Fruit fly (Drosophila melanogaster): ENCODE measurements around the gene pip.
A peak's percentile ranks its signal among the peaks of the same experiment; 100 is the strongest.

Gene pip

DNA sequence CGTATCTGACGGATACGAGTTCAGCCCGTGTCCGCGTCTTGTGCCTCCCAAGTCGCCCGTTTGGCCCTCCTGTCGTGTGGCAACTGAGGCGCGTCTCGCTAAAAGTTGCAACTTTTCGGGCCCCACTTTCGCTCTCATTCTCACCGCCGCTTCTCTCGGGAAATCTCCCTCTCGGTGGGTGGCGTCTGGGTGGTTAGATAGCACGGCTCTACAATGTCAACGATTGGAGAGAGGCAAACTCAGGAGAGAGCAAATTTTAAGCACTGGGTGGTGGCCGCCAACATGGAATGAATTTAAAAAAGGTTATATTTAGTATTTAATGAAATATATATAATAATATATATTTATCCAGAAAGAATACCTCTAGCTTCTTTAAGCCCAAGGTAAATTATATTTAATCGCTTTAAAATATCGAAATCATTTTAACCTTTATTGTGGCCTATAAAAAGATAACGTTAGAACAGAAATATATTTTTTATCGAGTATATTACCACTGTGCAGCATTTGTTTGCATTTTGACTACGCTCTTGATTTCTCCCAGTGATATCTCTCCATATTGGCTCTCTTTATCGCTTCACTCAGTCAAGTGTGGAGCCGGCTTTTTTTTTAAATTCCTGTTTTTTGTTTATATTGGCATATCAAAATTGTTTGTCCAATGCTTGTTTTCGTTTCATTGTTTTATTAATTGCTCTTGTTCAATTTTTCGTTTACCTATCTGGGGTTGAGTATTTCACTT is 44.8 kb downstream of the pip start, which contains the start of gene Gbs-76A (continued):
- TF ChIP-seq CG9609 (GFP tag; optimal IDR thresholded peaks at IDR 0.05) (no peak), cwo (GFP tag; optimal IDR thresholded peaks at IDR 0.05) (peak; percentile 87)

DNA sequence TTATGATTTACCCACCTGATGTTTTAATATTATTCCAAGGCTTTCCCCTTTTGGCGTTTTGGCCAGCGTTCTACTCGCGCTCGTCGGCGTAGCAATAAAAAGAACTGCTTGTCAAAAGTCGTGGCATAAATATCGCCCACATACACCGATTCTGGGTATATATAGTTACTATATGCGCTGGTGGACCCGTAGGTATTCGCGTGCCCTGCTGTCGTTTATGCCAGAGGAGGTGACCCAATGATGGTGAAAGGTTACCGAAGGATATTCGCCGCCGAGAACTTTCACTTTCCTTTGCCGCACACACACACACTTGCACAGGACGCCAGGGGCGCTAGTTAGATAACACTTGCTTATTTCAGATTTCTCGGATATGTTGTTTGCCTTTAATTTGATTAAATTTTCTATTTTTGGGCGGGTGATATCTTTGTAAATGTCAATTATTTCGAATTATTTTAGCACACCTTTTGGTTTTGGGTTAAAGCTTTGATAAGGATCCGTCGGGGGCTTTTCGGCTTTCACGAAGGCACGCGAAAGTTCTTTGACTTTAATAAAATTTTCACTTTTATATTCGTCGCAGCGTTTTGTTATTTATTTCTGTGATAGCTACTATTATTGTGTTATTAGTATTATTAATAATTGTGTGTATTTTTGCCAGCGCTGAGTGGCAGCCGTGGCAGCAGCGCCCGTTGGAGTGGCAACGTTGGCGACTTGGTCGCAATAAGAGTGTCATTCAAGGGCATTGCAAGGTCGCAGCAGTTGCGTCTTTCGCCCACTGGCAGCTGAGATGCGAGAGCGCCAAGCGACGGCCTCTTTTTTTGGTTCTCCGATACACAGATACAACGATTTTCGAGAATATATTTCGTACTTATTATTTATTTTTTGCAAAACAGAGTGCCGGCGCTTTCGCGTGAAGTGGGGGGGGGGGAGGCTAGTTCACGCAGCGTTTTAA is 45.7 kb downstream of the pip start:
- TF ChIP-seq YL-1 (GFP tag; optimal IDR thresholded peaks at IDR 0.05) (no peak), CG34224 (GFP tag; IDR thresholded peaks at IDR 0.05; ENCODE audit: partially characterized antibody) (no peak), CG1233 (GFP tag; optimal IDR thresholded peaks at IDR 0.05) (no peak), Ets65A (GFP tag) (peak; percentile 35), slou (GFP tag; optimal IDR thresholded peaks at IDR 0.05) (no peak), Six4 (GFP tag; optimal IDR thresholded peaks at IDR 0.05) (no peak), Med (GFP tag) (peak; percentile 72), Deaf1 (tag; optimal IDR thresholded peaks at IDR 0.05) (peak; percentile 7), CG11560 (tag; IDR thresholded peaks at IDR 0.05) (no peak), Hand (GFP tag; optimal IDR thresholded peaks at IDR 0.05) (no peak), Mrtf (GFP tag; IDR thresholded peaks at IDR 0.05) (no peak), Dref (GFP tag; IDR thresholded peaks at IDR 0.05) (no peak), CHES-1-like (GFP tag; optimal IDR thresholded peaks at IDR 0.05) (no peak), otp (GFP tag; IDR thresholded peaks at IDR 0.05) (no peak), ERR (GFP tag; optimal IDR thresholded peaks at IDR 0.05) (peak; percentile 95), mld (GFP tag; IDR thresholded peaks at IDR 0.05; ENCODE audit: partially characterized antibody) (0 out of 3 replicates have a peak, but pooled peaks have one; percentile 32), bab2 (GFP tag; optimal IDR thresholded peaks at IDR 0.05) (no peak), Lim3 (GFP tag; IDR thresholded peaks at IDR 0.05) (no peak), mam (GFP tag; optimal IDR thresholded peaks at IDR 0.05) (no peak), CG13894 (tag; optimal IDR thresholded peaks at IDR 0.05) (peak; percentile 78), CG8944 (GFP tag; optimal IDR thresholded peaks at IDR 0.05) (no peak), CG12391 (tag; optimal IDR thresholded peaks at IDR 0.05) (no peak), sr (GFP tag; IDR thresholded peaks at IDR 0.05) (peak; percentile 49)

DNA sequence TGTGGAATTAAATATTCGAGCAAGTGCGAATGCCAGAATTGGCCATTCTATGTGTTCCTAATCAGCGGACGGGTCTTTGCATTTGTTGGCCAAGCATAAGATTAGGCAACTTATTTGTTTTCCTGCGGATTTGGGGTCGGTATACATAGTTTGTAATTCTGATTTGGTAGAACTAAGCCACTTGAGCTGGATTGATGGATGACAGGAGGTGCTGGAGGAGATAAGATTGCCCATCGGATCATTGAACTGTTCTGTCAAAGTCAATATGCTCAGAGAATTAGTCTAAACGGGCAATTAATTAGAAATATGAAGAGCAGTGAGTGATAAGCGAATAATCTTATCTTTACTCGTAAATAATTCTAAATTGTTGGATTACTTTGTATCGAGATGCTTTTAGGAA is 48.0 kb downstream of the pip start:
- TF ChIP-seq da (GFP tag; optimal IDR thresholded peaks at IDR 0.05) (no peak), ind (GFP tag; optimal IDR thresholded peaks at IDR 0.05) (no peak), scrt (GFP tag; optimal IDR thresholded peaks at IDR 0.05) (no peak), CG2875 (GFP tag; optimal IDR thresholded peaks at IDR 0.05) (no peak), CG15479 (GFP tag; optimal IDR thresholded peaks at IDR 0.05) (peak; percentile 21), CG3847 (GFP tag; IDR thresholded peaks at IDR 0.05) (no peak), abd-A (tag; optimal IDR thresholded peaks at IDR 0.05) (no peak), Opbp (GFP tag; IDR thresholded peaks at IDR 0.05; ENCODE audit: partially characterized antibody) (no peak), psq (GFP tag; optimal IDR thresholded peaks at IDR 0.05) (no peak), CG12659 (GFP tag; optimal IDR thresholded peaks at IDR 0.05) (no peak), CG12155 (GFP tag; optimal IDR thresholded peaks at IDR 0.05) (no peak), sug (tag; optimal IDR thresholded peaks at IDR 0.05) (peak; percentile 85), yki (optimal IDR thresholded peaks at IDR 0.05) (no peak), exex (tag; optimal IDR thresholded peaks at IDR 0.05) (peak; percentile 99), grn (GFP tag; optimal IDR thresholded peaks at IDR 0.05) (peak; percentile 84), CG31441 (GFP tag; IDR thresholded peaks at IDR 0.05) (no peak), bcd (GFP tag; optimal IDR thresholded peaks at IDR 0.05) (no peak), CG1832 (GFP tag; optimal IDR thresholded peaks at IDR 0.05) (no peak), mld (GFP tag; IDR thresholded peaks at IDR 0.05; ENCODE audit: partially characterized antibody) (no peak), CG15601 (tag; optimal IDR thresholded peaks at IDR 0.05) (no peak), Fer2 (tag; optimal IDR thresholded peaks at IDR 0.05) (no peak), CG30403 (GFP tag; optimal IDR thresholded peaks at IDR 0.05) (no peak), CG10147 (GFP tag; optimal IDR thresholded peaks at IDR 0.05) (no peak)
